Fruit fly (Drosophila melanogaster) whole organism, embryonic: Measurements from ENCODE around the gene CG10019.

ENCODE experiments used
- CG8089 ChIP-seq: fragments of 200-800 bp; sonication (Bioruptor generic); optimal IDR thresholded peaks from 3 replicates; lab custom pipeline; 2016; ENCODE audit warnings: missing biosample characterization, missing genetic modification characterization
- Hand ChIP-seq: fragments of 200-800 bp; sonication (Bioruptor generic); optimal IDR thresholded peaks from 2 replicates; lab custom pipeline; 2017; ENCODE audit warnings: mild to moderate bottlenecking, missing biosample characterization, missing genetic modification reagents, missing genetic modification characterization
- sima ChIP-seq: fragments of 200-800 bp; sonication (Bioruptor generic); optimal IDR thresholded peaks from 2 replicates; lab custom pipeline; 2016; ENCODE audit warnings: missing biosample characterization, missing genetic modification characterization

DNA sequence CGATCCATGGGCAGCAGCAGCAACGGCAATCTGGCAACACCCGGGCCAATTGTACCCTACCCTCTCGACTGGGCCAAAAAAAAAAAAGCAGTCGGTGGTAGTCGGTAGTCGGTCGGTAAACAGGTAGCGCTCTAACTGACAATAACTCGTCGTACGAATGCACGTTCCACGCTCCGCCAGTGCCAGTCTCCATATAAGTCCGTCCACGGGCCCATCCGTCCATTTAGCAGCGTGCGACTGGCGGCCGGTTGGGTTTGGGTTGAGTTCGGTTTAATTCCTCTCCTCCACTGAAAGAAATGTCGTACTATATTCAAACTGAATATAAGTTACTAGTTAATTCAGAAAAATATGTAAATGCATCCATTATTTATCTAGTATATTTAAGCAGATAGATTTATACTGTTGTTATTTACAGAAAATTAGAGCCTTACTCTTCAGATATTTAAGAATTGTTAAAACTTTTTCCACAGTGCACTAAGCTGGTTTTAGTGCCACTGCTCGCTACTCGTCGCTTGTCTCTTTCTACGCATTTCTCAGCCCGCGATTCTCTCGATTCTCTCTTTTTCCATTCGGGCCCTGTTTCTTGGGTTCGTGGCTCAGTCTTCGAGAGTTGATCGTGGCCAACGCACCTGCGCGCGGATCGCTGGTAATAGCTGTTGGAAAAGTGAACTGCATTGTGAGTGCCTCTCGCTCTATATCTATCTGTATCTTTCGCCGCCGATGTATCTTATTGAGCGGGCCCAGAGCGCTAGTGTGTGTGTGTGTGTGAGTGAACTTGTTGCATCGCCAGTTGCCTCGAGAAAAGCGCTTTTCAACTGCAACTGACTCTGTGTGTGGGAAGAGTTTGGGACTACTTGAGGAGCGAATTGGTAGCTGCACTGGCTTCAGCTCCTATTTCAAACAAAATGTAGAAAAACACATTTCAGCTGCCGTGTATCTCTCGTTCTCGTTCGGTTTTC is 41.1 kb downstream of the CG10019 start, which contains the start of gene bowl:
- TF ChIP-seq sima (GFP tag; lab: Kevin White, UChicago): peak; percentile 77
- TF ChIP-seq CG8089: peak; percentile 90
- TF ChIP-seq Hand (GFP tag; lab: Kevin White, UChicago): peak; percentile 89
